Fruit fly (Drosophila melanogaster) whole organism, embryonic: ENCODE results near the gene CG1307.

Source experiments
- Ada2b ChIP-seq: fragments of 200-800 bp; sonication (Bioruptor generic); IDR thresholded peaks from 2 replicates; pipeline ENCODE4 v1.3.6; 2022; ENCODE audit warnings: missing biosample characterization, missing genetic modification characterization
- Asciz ChIP-seq: fragments of 200-800 bp; sonication (Bioruptor generic); optimal IDR thresholded peaks from 2 replicates; lab custom pipeline; 2017; ENCODE audit warnings: missing biosample characterization, mild to moderate bottlenecking, missing genetic modification characterization, missing genetic modification reagents
- CG10267 ChIP-seq: fragments of 200-800 bp; sonication (Bioruptor generic); optimal IDR thresholded peaks from 2 replicates; lab custom pipeline; 2018; ENCODE audit warnings: missing biosample characterization, mild to moderate bottlenecking, missing genetic modification characterization, moderate library complexity
- CG10321 ChIP-seq: fragments of 200-800 bp; sonication (Bioruptor generic); IDR thresholded peaks from 2 replicates; pipeline ENCODE4 v1.3.6; 2022; ENCODE audit warnings: missing biosample characterization, missing genetic modification characterization
- CG10979 ChIP-seq: fragments of 200-800 bp; sonication (Bioruptor generic); optimal IDR thresholded peaks from 2 replicates; lab custom pipeline; 2018; ENCODE audit warnings: missing biosample characterization, mild to moderate bottlenecking, missing genetic modification characterization, moderate library complexity
- CG12942 ChIP-seq: fragments of 200-800 bp; sonication (Bioruptor generic); optimal IDR thresholded peaks from 3 replicates; lab custom pipeline; 2016; ENCODE audit warnings: missing biosample characterization, missing genetic modification characterization
- CG14441 ChIP-seq: fragments of 200-800 bp; sonication (Bioruptor generic); IDR thresholded peaks from 2 replicates; pipeline ENCODE4 v1.3.6; 2022; ENCODE audit warnings: missing biosample characterization, missing genetic modification characterization
- CG14710 ChIP-seq: fragments of 200-800 bp; sonication (Bioruptor generic); optimal IDR thresholded peaks from 3 replicates; lab custom pipeline; 2019; ENCODE audit warnings: missing biosample characterization, mild to moderate bottlenecking, missing genetic modification characterization, moderate library complexity
- CG14860 ChIP-seq: fragments of 200-800 bp; sonication (Bioruptor generic); IDR thresholded peaks from 3 replicates; pipeline ENCODE4 v1.3.6; 2022; ENCODE audit warnings: missing biosample characterization, missing genetic modification characterization; ENCODE audit not compliant: partially characterized antibody
- CG16813 ChIP-seq: fragments of 200-800 bp; sonication (Bioruptor generic); IDR thresholded peaks from 3 replicates; pipeline ENCODE4 v1.3.6; 2022; ENCODE audit warnings: missing biosample characterization, missing genetic modification characterization; ENCODE audit not compliant: partially characterized antibody
- CG18599 ChIP-seq: fragments of 200-800 bp; sonication (Bioruptor generic); optimal IDR thresholded peaks from 3 replicates; lab custom pipeline; 2017; ENCODE audit warnings: missing biosample characterization, missing genetic modification characterization, mild to moderate bottlenecking, moderate library complexity, missing genetic modification reagents
- CG34422 ChIP-seq: fragments of 200-800 bp; sonication (Bioruptor generic); IDR thresholded peaks from 3 replicates; pipeline ENCODE4 v1.3.6; 2022; ENCODE audit warnings: missing biosample characterization, missing genetic modification characterization
- CG6689 ChIP-seq: fragments of 200-800 bp; sonication (Bioruptor generic); IDR thresholded peaks from 2 replicates; pipeline ENCODE4 v1.3.6; 2022; ENCODE audit warnings: missing biosample characterization, missing genetic modification characterization
- CG7357 ChIP-seq: fragments of 200-800 bp; sonication (Bioruptor generic); IDR thresholded peaks from 3 replicates; pipeline ENCODE4 v1.3.6; 2022; ENCODE audit warnings: missing biosample characterization, missing genetic modification characterization
- CG7963 ChIP-seq: fragments of 200-800 bp; sonication (Bioruptor generic); IDR thresholded peaks from 3 replicates; pipeline ENCODE4 v1.3.6; 2022; ENCODE audit warnings: missing biosample characterization, missing genetic modification characterization; ENCODE audit not compliant: partially characterized antibody
- CG9727 ChIP-seq: fragments of 200-800 bp; sonication (Bioruptor generic); optimal IDR thresholded peaks from 3 replicates; lab custom pipeline; 2017; ENCODE audit warnings: missing biosample characterization, mild to moderate bottlenecking, missing genetic modification characterization
- Dll ChIP-seq: fragments of 200-800 bp; sonication (Bioruptor generic); IDR thresholded peaks from 4 replicates; pipeline ENCODE4 v1.3.6; 2022; ENCODE audit warnings: missing biosample characterization, missing genetic modification characterization; ENCODE audit not compliant: partially characterized antibody
- Lim3 ChIP-seq: fragments of 200-800 bp; sonication (Bioruptor generic); IDR thresholded peaks from 2 replicates; pipeline ENCODE4 v1.3.6; 2022; ENCODE audit warnings: missing biosample characterization, missing genetic modification characterization
- Lpt ChIP-seq: fragments of >200 bp; optimal IDR thresholded peaks from 2 replicates; lab custom pipeline; 2018; ENCODE audit warnings: missing biosample characterization, missing genetic modification characterization
- Mes4 ChIP-seq: fragments of 200-800 bp; sonication (Bioruptor generic); optimal IDR thresholded peaks from 2 replicates; lab custom pipeline; 2016; ENCODE audit warnings: missing biosample characterization, missing genetic modification characterization
- Side ChIP-seq: fragments of 200-800 bp; sonication (Bioruptor generic); optimal IDR thresholded peaks from 2 replicates; lab custom pipeline; 2016; ENCODE audit warnings: missing biosample characterization, missing genetic modification characterization
- Sin3A ChIP-seq: fragments of >200 bp; optimal IDR thresholded peaks from 2 replicates; lab custom pipeline; 2018
- Six4 ChIP-seq: fragments of 200-800 bp; sonication (Bioruptor generic); optimal IDR thresholded peaks from 2 replicates; lab custom pipeline; 2016; ENCODE audit warnings: missing biosample characterization, missing genetic modification characterization
- Spps ChIP-seq: fragments of 200-800 bp; sonication (Bioruptor generic); optimal IDR thresholded peaks from 2 replicates; lab custom pipeline; 2018; ENCODE audit warnings: missing biosample characterization, mild to moderate bottlenecking, missing genetic modification characterization
- Ssrp ChIP-seq: fragments of 200-800 bp; sonication (Bioruptor generic); optimal IDR thresholded peaks from 2 replicates; lab custom pipeline; 2018; ENCODE audit warnings: missing biosample characterization, mild to moderate bottlenecking, missing genetic modification characterization, moderate library complexity
- Taf1 ChIP-seq: fragments of 200-800 bp; sonication (Bioruptor generic); IDR thresholded peaks from 2 replicates; pipeline ENCODE4 v1.3.6; 2022; ENCODE audit warnings: missing biosample characterization, missing genetic modification characterization
- Trl ChIP-seq, 3 experiments: fragments of >200 bp in 2 of 3; fragments of 200-800 bp in 1 of 3; sonication (Bioruptor generic) in 1 of 3; optimal IDR thresholded peaks; 2 replicates in 1 of 3; 3 replicates in 2 of 3; lab custom pipeline; 2016 to 2017; ENCODE audit warnings: missing biosample characterization in 1 of 3, missing genetic modification characterization in 1 of 3
- abd-A ChIP-seq: fragments of 200-800 bp; sonication (Bioruptor generic); optimal IDR thresholded peaks from 3 replicates; lab custom pipeline; 2019; ENCODE audit warnings: missing biosample characterization, mild to moderate bottlenecking, missing genetic modification characterization, moderate library complexity
- amos ChIP-seq: fragments of 200-800 bp; sonication (Bioruptor generic); IDR thresholded peaks from 2 replicates; pipeline ENCODE4 v1.3.6; 2022; ENCODE audit warnings: missing biosample characterization, missing genetic modification characterization; ENCODE audit not compliant: partially characterized antibody
- ash1 ChIP-seq: fragments of 200-800 bp; sonication (Bioruptor generic); optimal IDR thresholded peaks from 2 replicates; lab custom pipeline; 2018; ENCODE audit warnings: missing biosample characterization, mild to moderate bottlenecking, missing genetic modification characterization
- bowl ChIP-seq: fragments of 200-800 bp; sonication (Bioruptor generic); IDR thresholded peaks from 2 replicates; pipeline ENCODE4 v1.3.6; 2022; ENCODE audit warnings: missing biosample characterization, missing genetic modification characterization
- ci ChIP-seq: fragments of 200-800 bp; sonication (Bioruptor generic); IDR thresholded peaks from 3 replicates; pipeline ENCODE4 v1.3.6; 2022; ENCODE audit warnings: missing biosample characterization, missing genetic modification characterization
- crol ChIP-seq: fragments of 200-800 bp; sonication (Bioruptor generic); IDR thresholded peaks from 2 replicates; pipeline ENCODE4 v1.3.6; 2022; ENCODE audit warnings: missing biosample characterization, missing genetic modification characterization
- dysf ChIP-seq: fragments of 200-800 bp; sonication (Bioruptor generic); IDR thresholded peaks from 3 replicates; pipeline ENCODE4 v1.3.6; 2022; ENCODE audit warnings: missing biosample characterization, missing genetic modification characterization
- ems ChIP-seq: fragments of 200-800 bp; sonication (Bioruptor generic); optimal IDR thresholded peaks from 3 replicates; lab custom pipeline; 2016; ENCODE audit warnings: missing biosample characterization, missing genetic modification characterization
- ftz-f1 ChIP-seq: fragments of 200-800 bp; sonication (Bioruptor generic); optimal IDR thresholded peaks from 2 replicates; lab custom pipeline; 2016; ENCODE audit warnings: missing biosample characterization, missing genetic modification characterization
- gcm ChIP-seq: fragments of 200-800 bp; sonication (Bioruptor generic); optimal IDR thresholded peaks from 2 replicates; lab custom pipeline; 2019; ENCODE audit warnings: missing biosample characterization, mild to moderate bottlenecking, missing genetic modification characterization, moderate library complexity
- gem ChIP-seq: fragments of 200-800 bp; sonication (Bioruptor generic); optimal IDR thresholded peaks from 2 replicates; lab custom pipeline; 2019; ENCODE audit warnings: missing biosample characterization, mild to moderate bottlenecking, missing genetic modification characterization, moderate library complexity
- knrl ChIP-seq: fragments of 200-800 bp; sonication (Bioruptor generic); IDR thresholded peaks from 3 replicates; pipeline ENCODE4 v1.3.6; 2022; ENCODE audit warnings: missing biosample characterization, missing genetic modification characterization; ENCODE audit not compliant: partially characterized antibody
- lbe ChIP-seq: fragments of 200-800 bp; sonication (Bioruptor generic); optimal IDR thresholded peaks from 2 replicates; lab custom pipeline; 2016; ENCODE audit warnings: missing biosample characterization, mild to moderate bottlenecking, missing genetic modification characterization
- lola ChIP-seq, 3 experiments: fragments of >200 bp in 2 of 3; fragments of 200-800 bp in 1 of 3; sonication (Bioruptor generic) in 1 of 3; optimal IDR thresholded peaks; 2 replicates each; lab custom pipeline; 2017 to 2019; ENCODE audit warnings: missing biosample characterization in 3 of 3, missing genetic modification characterization in 3 of 3, mild to moderate bottlenecking in 1 of 3, moderate library complexity in 1 of 3
- lov ChIP-seq, 2 experiments: fragments of 200-800 bp in 1 of 2; fragments of >200 bp in 1 of 2; sonication (Bioruptor generic) in 1 of 2; IDR thresholded peaks in 1 of 2; optimal IDR thresholded peaks in 1 of 2; 2 replicates in 1 of 2; 3 replicates in 1 of 2; pipeline versions ENCODE4 v1.3.6 to Lab custom; 2017 to 2022; ENCODE audit warnings: missing biosample characterization in 1 of 2, missing genetic modification characterization in 1 of 2
- nerfin-2 ChIP-seq: fragments of 200-800 bp; sonication (Bioruptor generic); IDR thresholded peaks from 2 replicates; pipeline ENCODE4 v1.3.6; 2022; ENCODE audit warnings: missing biosample characterization, missing genetic modification characterization; ENCODE audit not compliant: partially characterized antibody
- nmo ChIP-seq: fragments of 200-800 bp; sonication (Bioruptor generic); optimal IDR thresholded peaks from 2 replicates; lab custom pipeline; 2018; ENCODE audit warnings: missing biosample characterization, mild to moderate bottlenecking, missing genetic modification characterization, moderate library complexity
- nom ChIP-seq: fragments of 200-800 bp; sonication (Bioruptor generic); optimal IDR thresholded peaks from 2 replicates; lab custom pipeline; 2017; ENCODE audit warnings: missing biosample characterization, missing genetic modification characterization, mild to moderate bottlenecking, moderate library complexity, missing genetic modification reagents
- phol ChIP-seq: fragments of 200-800 bp; sonication (Bioruptor generic); optimal IDR thresholded peaks from 3 replicates; lab custom pipeline; 2018; ENCODE audit warnings: missing biosample characterization, mild to moderate bottlenecking, missing genetic modification characterization, moderate library complexity
- scrt ChIP-seq: fragments of 200-800 bp; sonication (Bioruptor generic); optimal IDR thresholded peaks from 2 replicates; lab custom pipeline; 2018; ENCODE audit warnings: missing biosample characterization, mild to moderate bottlenecking, missing genetic modification characterization, moderate library complexity
- usp ChIP-seq: fragments of >200 bp; optimal IDR thresholded peaks from 2 replicates; lab custom pipeline; 2017; ENCODE audit warnings: missing biosample characterization, missing genetic modification characterization
- wor ChIP-seq: fragments of 200-800 bp; sonication (Bioruptor generic); IDR thresholded peaks from 2 replicates; pipeline ENCODE4 v1.3.6; 2022; ENCODE audit warnings: missing biosample characterization, missing genetic modification characterization

The CG1307 gene

dm6 chr3R:6674548-6674947 is 17.3 kb upstream of the CG1307 start (continued):
- TF ChIP-seq gcm (GFP tag; lab: Kevin White, UChicago) (peak; percentile 0), abd-A (tag; lab: Kevin White, UChicago) (no peak), Lim3 (no peak), Ssrp (no peak), ash1 (GFP tag; lab: Kevin White, UChicago) (no peak), usp (GFP tag; lab: Kevin White, UChicago) (no peak), Sin3A (lab: Kevin White, UChicago) (no peak), Spps (tag; lab: Kevin White, UChicago) (peak; percentile 54), CG18599 (GFP tag; lab: Kevin White, UChicago) (no peak), wor (GFP tag; lab: Robert Waterston, UW) (no peak), gem (tag; lab: Kevin White, UChicago) (peak; percentile 62), nom (GFP tag; lab: Kevin White, UChicago) (no peak), scrt (no peak), Asciz (GFP tag; lab: Kevin White, UChicago) (no peak), lola (GFP tag; optimal IDR thresholded peaks at IDR 0.05; lab: Kevin White, UChicago) (peak in 1 of 3 experiments; percentile 64), CG12942 (no peak), Six4 (peak; percentile 9), dysf (0 out of 3 replicates have a peak, but pooled peaks have one; percentile 11), Trl (optimal IDR thresholded peaks at IDR 0.05; lab: Kevin White, UChicago) (no peak), Trl (GFP tag; optimal IDR thresholded peaks at IDR 0.05; lab: Kevin White, UChicago) (no peak), Side (GFP tag; lab: Kevin White, UChicago) (no peak), CG10267 (tag; lab: Kevin White, UChicago) (peak; percentile 30), lbe (GFP tag; lab: Kevin White, UChicago) (no peak), CG10321 (GFP tag; lab: Robert Waterston, UW) (no peak), Mes4 (GFP tag; lab: Kevin White, UChicago) (no peak), ftz-f1 (GFP tag; lab: Kevin White, UChicago) (no peak), ci (GFP tag; lab: Robert Waterston, UW) (no peak), CG6689 (peak; percentile 36; the same call in 1 of the 2 replicates), Taf1 (GFP tag; lab: Robert Waterston, UW) (no peak), Lpt (GFP tag; lab: Kevin White, UChicago) (no peak), knrl (GFP tag; lab: Robert Waterston, UW) (no peak), Ada2b (GFP tag; lab: Robert Waterston, UW) (no peak), CG34422 (GFP tag; lab: Robert Waterston, UW) (0 out of 3 replicates have a peak, but pooled peaks have one; percentile 31), bowl (GFP tag; lab: Robert Waterston, UW) (no peak), crol (GFP tag; lab: Robert Waterston, UW) (0 out of 2 replicates have a peak, but pooled peaks have one; percentile 31)

- TF ChIP-seq CG14860 (peak; percentile 67), phol (peak; percentile 16), lov (optimal IDR thresholded peaks at IDR 0.05; lab: Kevin White, UChicago) (no peak), lov (GFP tag; IDR thresholded peaks at IDR 0.05; lab: Robert Waterston, UW) (no peak), CG10979 (tag; lab: Kevin White, UChicago) (peak; percentile 31), ems (GFP tag; lab: Kevin White, UChicago) (no peak), CG9727 (peak; percentile 30), CG16813 (peak; percentile 74), amos (GFP tag; lab: Robert Waterston, UW) (no peak), CG14441 (GFP tag; lab: Robert Waterston, UW) (no peak), nerfin-2 (peak; percentile 45; the same call in 1 of the 2 replicates), nmo (GFP tag; lab: Kevin White, UChicago) (peak; percentile 29), CG7963 (GFP tag; lab: Robert Waterston, UW) (peak; percentile 59; the same call in 2 of the 3 replicates), Dll (GFP tag; lab: Robert Waterston, UW) (peak; percentile 64; the same call in 1 of the 4 replicates), CG14710 (tag; lab: Kevin White, UChicago) (peak; percentile 28), CG7357 (GFP tag; lab: Robert Waterston, UW) (no peak)
Observed at dm6 chr3R:6672303-6673007, 15.2 kb upstream of the CG1307 start.
